Fruit fly (Drosophila melanogaster) whole organism, embryonic: Measurements from ENCODE around the gene Npc2g.

Experiments used
- CG10274 ChIP-seq: fragments of 200-800 bp; sonication (Bioruptor generic); optimal IDR thresholded peaks from 3 replicates; lab custom pipeline; 2017; ENCODE audit warnings: missing biosample characterization, mild to moderate bottlenecking, missing genetic modification characterization
- CG11093 ChIP-seq: fragments of 200-800 bp; sonication (Bioruptor generic); IDR thresholded peaks from 3 replicates; pipeline ENCODE4 v1.3.6; 2022; ENCODE audit warnings: missing biosample characterization, missing genetic modification characterization
- CG13775 ChIP-seq: fragments of 200-800 bp; sonication (Bioruptor generic); optimal IDR thresholded peaks from 3 replicates; lab custom pipeline; 2017; ENCODE audit warnings: missing biosample characterization, mild to moderate bottlenecking, missing genetic modification characterization
- CG15479 ChIP-seq: fragments of 200-800 bp; sonication (Bioruptor generic); optimal IDR thresholded peaks from 3 replicates; lab custom pipeline; 2019; ENCODE audit warnings: missing biosample characterization, mild to moderate bottlenecking, missing genetic modification characterization, moderate library complexity
- CG16815 ChIP-seq: fragments of 200-800 bp; sonication (Bioruptor generic); optimal IDR thresholded peaks from 3 replicates; lab custom pipeline; 2017; ENCODE audit warnings: missing biosample characterization, mild to moderate bottlenecking, missing genetic modification characterization
- CG17802 ChIP-seq: fragments of 200-800 bp; sonication (Bioruptor generic); optimal IDR thresholded peaks from 2 replicates; lab custom pipeline; 2018; ENCODE audit warnings: missing biosample characterization, mild to moderate bottlenecking, missing genetic modification characterization, moderate library complexity
- CG2678 ChIP-seq: fragments of 200-800 bp; sonication (Bioruptor generic); optimal IDR thresholded peaks from 3 replicates; lab custom pipeline; 2019; ENCODE audit warnings: missing biosample characterization, mild to moderate bottlenecking, missing genetic modification characterization, moderate library complexity
- CG2875 ChIP-seq: fragments of 200-800 bp; sonication (Bioruptor generic); optimal IDR thresholded peaks from 2 replicates; lab custom pipeline; 2017; ENCODE audit warnings: missing biosample characterization, mild to moderate bottlenecking, missing genetic modification characterization, missing genetic modification reagents
- CG31441 ChIP-seq: fragments of 200-800 bp; sonication (Bioruptor generic); IDR thresholded peaks from 2 replicates; pipeline ENCODE4 v1.3.6; 2022; ENCODE audit warnings: missing biosample characterization, missing genetic modification characterization
- CG32772 ChIP-seq: fragments of 200-800 bp; sonication (Bioruptor generic); IDR thresholded peaks from 2 replicates; pipeline ENCODE4 v1.3.6; 2022; ENCODE audit warnings: missing biosample characterization, missing genetic modification characterization
- CG4730 ChIP-seq: fragments of 200-800 bp; sonication (Bioruptor generic); IDR thresholded peaks from 2 replicates; pipeline ENCODE4 v1.3.6; 2022; ENCODE audit warnings: missing biosample characterization, missing genetic modification characterization
- CG5953 ChIP-seq: fragments of 200-800 bp; sonication (Bioruptor generic); IDR thresholded peaks from 2 replicates; pipeline ENCODE4 v1.3.6; 2022; ENCODE audit warnings: missing biosample characterization, missing genetic modification characterization
- CG6254 ChIP-seq: fragments of 200-800 bp; sonication (Bioruptor generic); optimal IDR thresholded peaks from 3 replicates; lab custom pipeline; 2017; ENCODE audit warnings: mild to moderate bottlenecking, missing biosample characterization, missing genetic modification reagents, missing genetic modification characterization
- CG6689 ChIP-seq: fragments of 200-800 bp; sonication (Bioruptor generic); IDR thresholded peaks from 2 replicates; pipeline ENCODE4 v1.3.6; 2022; ENCODE audit warnings: missing biosample characterization, missing genetic modification characterization
- CG8281 ChIP-seq: fragments of 200-800 bp; sonication (Bioruptor generic); optimal IDR thresholded peaks from 2 replicates; lab custom pipeline; 2018; ENCODE audit warnings: missing biosample characterization, mild to moderate bottlenecking, missing genetic modification characterization, moderate library complexity
- CG8290 ChIP-seq, 3 experiments: fragments of 200-800 bp; sonication (Bioruptor generic); optimal IDR thresholded peaks; 2 replicates each; lab custom pipeline; 2016 to 2019; ENCODE audit warnings: missing biosample characterization in 3 of 3, missing genetic modification characterization in 3 of 3, mild to moderate bottlenecking in 2 of 3, moderate library complexity in 1 of 3
- CG8765 ChIP-seq: fragments of 200-800 bp; sonication (Bioruptor generic); IDR thresholded peaks from 2 replicates; pipeline ENCODE4 v1.3.6; 2022; ENCODE audit warnings: missing biosample characterization, missing genetic modification characterization
- CG9797 ChIP-seq: fragments of 200-800 bp; sonication (Bioruptor generic); optimal IDR thresholded peaks from 3 replicates; lab custom pipeline; 2018; ENCODE audit warnings: missing biosample characterization, mild to moderate bottlenecking, missing genetic modification characterization
- CG9876 ChIP-seq: fragments of 200-800 bp; sonication (Bioruptor generic); optimal IDR thresholded peaks from 2 replicates; lab custom pipeline; 2016; ENCODE audit warnings: missing biosample characterization, missing genetic modification characterization
- Dad ChIP-seq: fragments of 200-800 bp; sonication (Bioruptor generic); optimal IDR thresholded peaks from 3 replicates; lab custom pipeline; 2016; ENCODE audit warnings: missing biosample characterization, missing genetic modification characterization
- Doc3 ChIP-seq: fragments of 200-800 bp; sonication (Bioruptor generic); IDR thresholded peaks from 3 replicates; pipeline ENCODE4 v1.3.6; 2022; ENCODE audit warnings: missing biosample characterization, missing genetic modification characterization; ENCODE audit not compliant: partially characterized antibody
- Dref ChIP-seq: fragments of 200-800 bp; sonication (Bioruptor generic); IDR thresholded peaks from 2 replicates; pipeline ENCODE4 v1.3.6; 2022; ENCODE audit warnings: missing biosample characterization, missing genetic modification characterization
- Gug ChIP-seq: fragments of 200-800 bp; sonication (Bioruptor generic); IDR thresholded peaks from 4 replicates; pipeline ENCODE4 v1.3.6; 2022; ENCODE audit warnings: missing biosample characterization, missing genetic modification characterization
- HHEX ChIP-seq: fragments of 200-800 bp; sonication (Bioruptor generic); optimal IDR thresholded peaks from 3 replicates; lab custom pipeline; 2017; ENCODE audit warnings: missing biosample characterization, mild to moderate bottlenecking, missing genetic modification characterization, missing genetic modification reagents
- Hey ChIP-seq: fragments of 200-800 bp; sonication (Bioruptor generic); optimal IDR thresholded peaks from 3 replicates; lab custom pipeline; 2018; ENCODE audit warnings: missing biosample characterization, mild to moderate bottlenecking, missing genetic modification characterization
- Hr78 ChIP-seq, 2 experiments: fragments of 200-800 bp in 1 of 2; fragments of >200 bp in 1 of 2; sonication (Bioruptor generic) in 1 of 2; optimal IDR thresholded peaks; 2 replicates each; lab custom pipeline; 2017 to 2019; ENCODE audit warnings: missing biosample characterization in 2 of 2, missing genetic modification characterization in 2 of 2, mild to moderate bottlenecking in 1 of 2, moderate library complexity in 1 of 2
- Hsf ChIP-seq: fragments of 200-800 bp; sonication (Bioruptor generic); optimal IDR thresholded peaks from 3 replicates; lab custom pipeline; 2016; ENCODE audit warnings: missing biosample characterization, missing genetic modification characterization
- Max ChIP-seq: fragments of 200-800 bp; sonication (Bioruptor generic); optimal IDR thresholded peaks from 2 replicates; lab custom pipeline; 2016; ENCODE audit warnings: missing biosample characterization, mild to moderate bottlenecking, missing genetic modification characterization
- Med ChIP-seq: fragments of 200-800 bp; sonication (Bioruptor generic); peaks from one replicate; lab custom pipeline; 2016; ENCODE audit warnings: missing biosample characterization, missing genetic modification characterization, mild to moderate bottlenecking, inconsistent platforms, moderate library complexity
- Nf-YB ChIP-seq: fragments of 200-800 bp; sonication (Bioruptor generic); optimal IDR thresholded peaks from 3 replicates; lab custom pipeline; 2019; ENCODE audit warnings: missing biosample characterization, mild to moderate bottlenecking, missing genetic modification characterization, moderate library complexity
- NfI ChIP-seq: fragments of 200-800 bp; sonication (Bioruptor generic); optimal IDR thresholded peaks from 3 replicates; lab custom pipeline; 2018; ENCODE audit warnings: missing biosample characterization, mild to moderate bottlenecking, missing genetic modification characterization, moderate library complexity
- Rfx ChIP-seq: fragments of 200-800 bp; sonication (Bioruptor generic); IDR thresholded peaks from 2 replicates; pipeline ENCODE4 v1.3.6; 2022; ENCODE audit warnings: missing biosample characterization, missing genetic modification characterization
- Usf ChIP-seq: fragments of 200-800 bp; sonication (Bioruptor generic); optimal IDR thresholded peaks from 2 replicates; lab custom pipeline; 2017; ENCODE audit warnings: missing genotype, missing biosample characterization, missing genetic modification characterization
- bsh ChIP-seq, 2 experiments: fragments of 200-800 bp; sonication (Bioruptor generic); optimal IDR thresholded peaks; 2 replicates each; lab custom pipeline; 2017 to 2018; ENCODE audit warnings: mild to moderate bottlenecking in 2 of 2, missing biosample characterization in 2 of 2, missing genetic modification characterization in 2 of 2, moderate library complexity in 1 of 2
- cad ChIP-seq: fragments of >200 bp; optimal IDR thresholded peaks from 2 replicates; lab custom pipeline; 2017; ENCODE audit warnings: missing biosample characterization, missing genetic modification characterization
- chm ChIP-seq: fragments of 200-800 bp; sonication (Bioruptor generic); IDR thresholded peaks from 2 replicates; pipeline ENCODE4 v1.3.6; 2022; ENCODE audit warnings: missing biosample characterization, missing genetic modification characterization
- dati ChIP-seq: fragments of 200-800 bp; sonication (Bioruptor generic); IDR thresholded peaks from 2 replicates; pipeline ENCODE4 v1.3.6; 2022; ENCODE audit warnings: missing biosample characterization, missing genetic modification characterization
- dimm ChIP-seq: fragments of 200-800 bp; sonication (Bioruptor generic); IDR thresholded peaks from 2 replicates; pipeline ENCODE4 v1.3.6; 2022; ENCODE audit warnings: missing biosample characterization, missing genetic modification characterization
- dmrt11E ChIP-seq: fragments of 200-800 bp; sonication (Bioruptor generic); optimal IDR thresholded peaks from 3 replicates; lab custom pipeline; 2018; ENCODE audit warnings: missing biosample characterization, mild to moderate bottlenecking, missing genetic modification characterization, moderate library complexity
- dysf ChIP-seq: fragments of 200-800 bp; sonication (Bioruptor generic); IDR thresholded peaks from 3 replicates; pipeline ENCODE4 v1.3.6; 2022; ENCODE audit warnings: missing biosample characterization, missing genetic modification characterization
- ewg ChIP-seq: fragments of 200-800 bp; sonication (Bioruptor generic); optimal IDR thresholded peaks from 3 replicates; lab custom pipeline; 2017; ENCODE audit warnings: mild to moderate bottlenecking, missing biosample characterization, missing genetic modification reagents, missing genetic modification characterization
- eyg ChIP-seq: fragments of 200-800 bp; sonication (Bioruptor generic); optimal IDR thresholded peaks from 3 replicates; lab custom pipeline; 2016; ENCODE audit warnings: missing biosample characterization, missing genetic modification characterization
- lab ChIP-seq: fragments of 200-800 bp; sonication (Bioruptor generic); optimal IDR thresholded peaks from 3 replicates; lab custom pipeline; 2017; ENCODE audit warnings: missing biosample characterization, missing genetic modification characterization, mild to moderate bottlenecking, moderate library complexity, missing genetic modification reagents
- pros ChIP-seq: fragments of 200-800 bp; sonication (Bioruptor generic); optimal IDR thresholded peaks from 3 replicates; lab custom pipeline; 2019; ENCODE audit warnings: missing biosample characterization, mild to moderate bottlenecking, missing genetic modification characterization, moderate library complexity
- ro ChIP-seq: fragments of 200-800 bp; sonication (Bioruptor generic); IDR thresholded peaks from 2 replicates; pipeline ENCODE4 v1.3.6; 2022; ENCODE audit warnings: missing biosample characterization, missing genetic modification characterization
- so ChIP-seq: fragments of 200-800 bp; sonication (Bioruptor generic); IDR thresholded peaks from 3 replicates; pipeline ENCODE4 v1.3.6; 2022; ENCODE audit warnings: missing biosample characterization, missing genetic modification characterization
- tin ChIP-seq: fragments of 200-800 bp; sonication (Bioruptor generic); optimal IDR thresholded peaks from 3 replicates; lab custom pipeline; 2016; ENCODE audit warnings: missing biosample characterization, missing genetic modification characterization
- unpg ChIP-seq: fragments of 200-800 bp; sonication (Bioruptor generic); optimal IDR thresholded peaks from 3 replicates; lab custom pipeline; 2018; ENCODE audit warnings: missing biosample characterization, mild to moderate bottlenecking, missing genetic modification characterization, moderate library complexity
- zen2 ChIP-seq: fragments of 200-800 bp; sonication (Bioruptor generic); IDR thresholded peaks from 3 replicates; pipeline ENCODE4 v1.3.6; 2022; ENCODE audit warnings: missing biosample characterization, missing genetic modification characterization; ENCODE audit not compliant: partially characterized antibody

Npc2g gene

dm6 chr3R:30718442-30718841 is 26.6 kb downstream of the Npc2g start (continued):
- peak; percentile 16 for TF ChIP-seq unpg
- no peak for TF ChIP-seq CG10274 (GFP tag; lab: Kevin White, UChicago)
- no peak for TF ChIP-seq CG2875
- TF ChIP-seq bsh (GFP tag; optimal IDR thresholded peaks at IDR 0.05; lab: Kevin White, UChicago), result peak in 1 of 2 experiments; percentile 58
- no peak for TF ChIP-seq Hsf (GFP tag; lab: Kevin White, UChicago)
- TF ChIP-seq CG16815 (GFP tag; lab: Kevin White, UChicago), result no peak
- TF ChIP-seq CG17802, result no peak
- no peak for TF ChIP-seq so (GFP tag; lab: Robert Waterston, UW)
- TF ChIP-seq chm (GFP tag; lab: Robert Waterston, UW), result no peak
- TF ChIP-seq CG9876 (GFP tag; lab: Kevin White, UChicago), result no peak
- TF ChIP-seq CG32772 (GFP tag; lab: Robert Waterston, UW), result peak; percentile 61; the same call in 1 of the 2 replicates
- peak; percentile 2 for TF ChIP-seq ewg
- no peak for TF ChIP-seq CG8281 (tag; lab: Kevin White, UChicago)
- TF ChIP-seq Hr78 (GFP tag; optimal IDR thresholded peaks at IDR 0.05; lab: Kevin White, UChicago), result no peak
- no peak for TF ChIP-seq Doc3 (GFP tag; lab: Robert Waterston, UW)
- TF ChIP-seq zen2, result no peak
- TF ChIP-seq eyg (GFP tag; lab: Kevin White, UChicago), result no peak
- no peak for TF ChIP-seq Nf-YB (GFP tag; lab: Kevin White, UChicago)
- 0 out of 2 replicates have a peak, but pooled peaks have one; percentile 18 for TF ChIP-seq CG5953 (GFP tag; lab: Robert Waterston, UW)
- TF ChIP-seq CG8765 (GFP tag; lab: Robert Waterston, UW), result no peak
- TF ChIP-seq cad (GFP tag; lab: Kevin White, UChicago), result no peak
- TF ChIP-seq CG15479 (GFP tag; lab: Kevin White, UChicago), result no peak
- TF ChIP-seq CG9797 (GFP tag; lab: Kevin White, UChicago), result no peak
- TF ChIP-seq CG6254 (GFP tag; lab: Kevin White, UChicago), result no peak
- peak; percentile 46 for TF ChIP-seq dmrt11E (tag; lab: Kevin White, UChicago)
- peak; percentile 16; the same call in 1 of the 3 replicates for TF ChIP-seq CG11093 (GFP tag; lab: Robert Waterston, UW)
- TF ChIP-seq dimm (GFP tag; lab: Robert Waterston, UW), result no peak
- TF ChIP-seq Max (GFP tag; lab: Kevin White, UChicago), result no peak
- no peak for TF ChIP-seq NfI (GFP tag; lab: Kevin White, UChicago)
- no peak for TF ChIP-seq Dref (GFP tag; lab: Robert Waterston, UW)
- TF ChIP-seq CG13775 (GFP tag; lab: Kevin White, UChicago), result no peak
- TF ChIP-seq CG2678 (tag; lab: Kevin White, UChicago), result peak; percentile 33
- TF ChIP-seq Rfx, result 0 out of 2 replicates have a peak, but pooled peaks have one; percentile 31
- peak; percentile 25; the same call in 1 of the 2 replicates for TF ChIP-seq CG6689
- 0 out of 4 replicates have a peak, but pooled peaks have one; percentile 6 for TF ChIP-seq Gug
- TF ChIP-seq CG8290 (GFP tag; optimal IDR thresholded peaks at IDR 0.05; lab: Kevin White, UChicago), result no peak
- TF ChIP-seq CG8290 (tag; optimal IDR thresholded peaks at IDR 0.05; lab: Kevin White, UChicago), result peak in 1 of 2 experiments; percentile 51
- TF ChIP-seq pros (GFP tag; lab: Kevin White, UChicago), result no peak
- TF ChIP-seq CG4730 (GFP tag; lab: Robert Waterston, UW), result 0 out of 2 replicates have a peak, but pooled peaks have one; percentile 25
- TF ChIP-seq Usf (GFP tag; lab: Kevin White, UChicago), result no peak
- 0 out of 2 replicates have a peak, but pooled peaks have one; percentile 9 for TF ChIP-seq CG31441 (GFP tag; lab: Robert Waterston, UW)
- peak; percentile 91 for TF ChIP-seq Hey (tag; lab: Kevin White, UChicago)
- 0 out of 2 replicates have a peak, but pooled peaks have one; percentile 22 for TF ChIP-seq dati (GFP tag; lab: Robert Waterston, UW)
- TF ChIP-seq HHEX, result no peak
- no peak for TF ChIP-seq ro (GFP tag; lab: Robert Waterston, UW)
- peak; percentile 75 for TF ChIP-seq Med (GFP tag; lab: Kevin White, UChicago)
- TF ChIP-seq lab, result peak; percentile 51
- 0 out of 3 replicates have a peak, but pooled peaks have one; percentile 35 for TF ChIP-seq dysf (GFP tag; lab: Robert Waterston, UW)
- no peak for TF ChIP-seq Dad
- no peak for TF ChIP-seq tin (GFP tag; lab: Kevin White, UChicago)
